Fruit fly (Drosophila melanogaster) whole organism: ENCODE data around the gene amn.

ENCODE experiments used
- CG8478 ChIP-seq: fragments of >200 bp; optimal IDR thresholded peaks from 2 replicates; lab custom pipeline; 2018; ENCODE audit warnings: inconsistent platforms
- Dll ChIP-seq: fragments of >200 bp; optimal IDR thresholded peaks from 2 replicates; lab custom pipeline; 2017
- EcR ChIP-seq, 2 experiments: fragments of >200 bp; optimal IDR thresholded peaks; 2 replicates each; lab custom pipeline; 2017; ENCODE audit warnings: missing biosample characterization in 2 of 2, missing genetic modification characterization in 2 of 2, missing genetic modification reagents in 2 of 2
- pan ChIP-seq: fragments of >200 bp; optimal IDR thresholded peaks from 2 replicates; lab custom pipeline; 2017
- psq ChIP-seq: fragments of >200 bp; optimal IDR thresholded peaks from 2 replicates; lab custom pipeline; 2017
- usp ChIP-seq: fragments of >200 bp; optimal IDR thresholded peaks from 2 replicates; lab custom pipeline; 2017; ENCODE audit warnings: missing biosample characterization, missing genetic modification characterization, mixed read lengths

- TF ChIP-seq EcR (GFP tag; optimal IDR thresholded peaks at IDR 0.05; lab: Kevin White, UChicago) (no peak), psq (no peak), Dll (no peak), usp (no peak), CG8478 (lab: Kevin White, UChicago) (no peak), pan (lab: Kevin White, UChicago) (no peak)
Measured at dm6 chrX:19878342-19879204, 11.3 kb downstream of the amn start.
